Worm (Caenorhabditis elegans): Measurements from ENCODE around the gene clec-129.

DNA sequence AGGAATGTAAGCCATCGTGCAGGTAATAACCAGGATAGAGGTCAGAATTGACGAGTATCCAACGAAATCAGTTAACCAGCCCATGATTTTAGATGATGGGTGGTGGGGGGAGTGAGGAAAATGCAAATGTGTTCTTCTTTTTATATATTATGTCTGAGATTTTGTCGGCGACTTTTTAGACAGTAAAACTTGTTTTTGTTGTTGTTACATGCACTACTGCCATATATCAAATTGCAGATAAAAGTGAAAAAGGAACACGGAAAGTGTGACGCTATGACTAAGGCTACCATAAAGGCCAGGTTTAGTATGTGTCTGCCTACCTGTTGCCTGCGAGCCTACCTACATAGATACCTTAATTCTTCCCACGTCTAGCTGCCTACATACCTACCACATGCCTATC is 47.2 kb upstream of the clec-129 start, which contains the start of gene col-72:
- TF ChIP-seq aly-2 (tag; optimal IDR thresholded peaks at IDR 0.05), result no peak
- no peak for TF ChIP-seq elt-1 (tag; optimal IDR thresholded peaks at IDR 0.05)
- TF ChIP-seq nhr-237 (tag; optimal IDR thresholded peaks at IDR 0.05), result no peak
- TF ChIP-seq fos-1 (tag; optimal IDR thresholded peaks at IDR 0.05), result no peak
- TF ChIP-seq mdl-1 (tag; optimal IDR thresholded peaks at IDR 0.05), result no peak
- no peak for TF ChIP-seq fkh-2 (tag; optimal IDR thresholded peaks at IDR 0.05)
- TF ChIP-seq nhr-77 (tag; optimal IDR thresholded peaks at IDR 0.05), result no peak
